Fruit fly (Drosophila melanogaster) whole organism, embryonic: Measurements from ENCODE around the gene CG11562.

Experiments
- BEAF-32 ChIP-seq: fragments of 200-800 bp; sonication (Bioruptor generic); optimal IDR thresholded peaks from 3 replicates; lab custom pipeline; 2017; ENCODE audit warnings: missing biosample characterization, missing genetic modification characterization, mild to moderate bottlenecking, moderate library complexity, missing genetic modification reagents
- Bdp1 ChIP-seq: fragments of 200-800 bp; sonication (Bioruptor generic); optimal IDR thresholded peaks from 3 replicates; lab custom pipeline; 2016; ENCODE audit warnings: missing biosample characterization, missing genetic modification characterization
- CG10209 ChIP-seq: fragments of 200-800 bp; sonication (Bioruptor generic); optimal IDR thresholded peaks from 3 replicates; lab custom pipeline; 2017; ENCODE audit warnings: missing biosample characterization, mild to moderate bottlenecking, missing genetic modification characterization, missing genetic modification reagents
- CG10274 ChIP-seq: fragments of 200-800 bp; sonication (Bioruptor generic); optimal IDR thresholded peaks from 3 replicates; lab custom pipeline; 2017; ENCODE audit warnings: missing biosample characterization, mild to moderate bottlenecking, missing genetic modification characterization
- CG12236 ChIP-seq: fragments of 200-800 bp; sonication (Bioruptor generic); optimal IDR thresholded peaks from 2 replicates; lab custom pipeline; 2016; ENCODE audit warnings: missing biosample characterization, missing genetic modification characterization
- CG12769 ChIP-seq: fragments of 200-800 bp; sonication (Bioruptor generic); optimal IDR thresholded peaks from 2 replicates; lab custom pipeline; 2019; ENCODE audit warnings: missing biosample characterization, mild to moderate bottlenecking, missing genetic modification characterization, moderate library complexity
- CG14667 ChIP-seq: fragments of 200-800 bp; sonication (Bioruptor generic); IDR thresholded peaks from 2 replicates; pipeline ENCODE4 v1.3.6; 2022; ENCODE audit warnings: missing biosample characterization, missing genetic modification characterization
- CG14710 ChIP-seq: fragments of 200-800 bp; sonication (Bioruptor generic); optimal IDR thresholded peaks from 3 replicates; lab custom pipeline; 2019; ENCODE audit warnings: missing biosample characterization, mild to moderate bottlenecking, missing genetic modification characterization, moderate library complexity
- CG15696 ChIP-seq: fragments of 200-800 bp; sonication (Bioruptor generic); optimal IDR thresholded peaks from 2 replicates; lab custom pipeline; 2019; ENCODE audit warnings: missing biosample characterization, mild to moderate bottlenecking, missing genetic modification characterization, moderate library complexity
- CG1602 ChIP-seq: fragments of 200-800 bp; sonication (Bioruptor generic); optimal IDR thresholded peaks from 3 replicates; lab custom pipeline; 2016; ENCODE audit warnings: missing biosample characterization, missing genetic modification characterization
- CG16863 ChIP-seq: fragments of 200-800 bp; sonication (Bioruptor generic); optimal IDR thresholded peaks from 3 replicates; lab custom pipeline; 2016; ENCODE audit warnings: missing biosample characterization, missing genetic modification characterization
- CG18619 ChIP-seq: fragments of 200-800 bp; sonication (Bioruptor generic); optimal IDR thresholded peaks from 3 replicates; lab custom pipeline; 2017; ENCODE audit warnings: missing biosample characterization, mild to moderate bottlenecking, missing genetic modification characterization
- CG2889 ChIP-seq: fragments of 200-800 bp; sonication (Bioruptor generic); IDR thresholded peaks from 3 replicates; pipeline ENCODE4 v1.3.6; 2022; ENCODE audit warnings: missing biosample characterization, missing genetic modification characterization
- CG32532 ChIP-seq: fragments of 200-800 bp; sonication (Bioruptor generic); IDR thresholded peaks from 2 replicates; pipeline ENCODE4 v1.3.6; 2022; ENCODE audit warnings: missing biosample characterization, missing genetic modification characterization
- CG4282 ChIP-seq: fragments of 200-800 bp; sonication (Bioruptor generic); optimal IDR thresholded peaks from 2 replicates; lab custom pipeline; 2016; ENCODE audit warnings: missing biosample characterization, missing genetic modification characterization
- CG4730 ChIP-seq: fragments of 200-800 bp; sonication (Bioruptor generic); IDR thresholded peaks from 2 replicates; pipeline ENCODE4 v1.3.6; 2022; ENCODE audit warnings: missing biosample characterization, missing genetic modification characterization
- CG5180 ChIP-seq: fragments of 200-800 bp; sonication (Bioruptor generic); optimal IDR thresholded peaks from 3 replicates; lab custom pipeline; 2017; ENCODE audit warnings: missing biosample characterization, missing genetic modification characterization, mild to moderate bottlenecking, moderate library complexity, missing genetic modification reagents
- CG6683 ChIP-seq: fragments of 200-800 bp; sonication (Bioruptor generic); optimal IDR thresholded peaks from 2 replicates; lab custom pipeline; 2017; ENCODE audit warnings: missing biosample characterization, mild to moderate bottlenecking, missing genetic modification characterization, missing genetic modification reagents
- CG8388 ChIP-seq: fragments of 200-800 bp; sonication (Bioruptor generic); optimal IDR thresholded peaks from 2 replicates; lab custom pipeline; 2019; ENCODE audit warnings: missing biosample characterization, mild to moderate bottlenecking, missing genetic modification characterization, moderate library complexity
- CkIIα-i1 ChIP-seq: fragments of 200-800 bp; sonication (Bioruptor generic); IDR thresholded peaks from 2 replicates; pipeline ENCODE4 v1.3.6; 2022; ENCODE audit warnings: missing biosample characterization, missing genetic modification characterization
- CrebB ChIP-seq: fragments of 200-800 bp; sonication (Bioruptor generic); optimal IDR thresholded peaks from 3 replicates; lab custom pipeline; 2018; ENCODE audit warnings: missing biosample characterization, mild to moderate bottlenecking, missing genetic modification characterization
- Deaf1 ChIP-seq: fragments of 200-800 bp; optimal IDR thresholded peaks from 3 replicates; lab custom pipeline; 2019; ENCODE audit warnings: missing biosample characterization, mild to moderate bottlenecking, missing genetic modification characterization, moderate library complexity
- E2f2 ChIP-seq: fragments of 200-800 bp; sonication (Bioruptor generic); IDR thresholded peaks from 2 replicates; pipeline ENCODE4 v1.3.6; 2022; ENCODE audit warnings: missing biosample characterization, missing genetic modification characterization
- ERR ChIP-seq: fragments of 200-800 bp; sonication (Bioruptor generic); optimal IDR thresholded peaks from 2 replicates; lab custom pipeline; 2016; ENCODE audit warnings: missing biosample characterization, missing genetic modification characterization
- Lpt ChIP-seq: fragments of >200 bp; optimal IDR thresholded peaks from 2 replicates; lab custom pipeline; 2018; ENCODE audit warnings: missing biosample characterization, missing genetic modification characterization
- Max ChIP-seq: fragments of 200-800 bp; sonication (Bioruptor generic); optimal IDR thresholded peaks from 2 replicates; lab custom pipeline; 2016; ENCODE audit warnings: missing biosample characterization, mild to moderate bottlenecking, missing genetic modification characterization
- NC2α ChIP-seq: fragments of 200-800 bp; sonication (Bioruptor generic); optimal IDR thresholded peaks from 2 replicates; lab custom pipeline; 2016; ENCODE audit warnings: missing biosample characterization, missing genetic modification characterization
- Scr ChIP-seq: fragments of 200-800 bp; sonication (Bioruptor generic); IDR thresholded peaks from 2 replicates; pipeline ENCODE4 v1.3.6; 2022; ENCODE audit warnings: missing biosample characterization, missing genetic modification characterization; ENCODE audit not compliant: partially characterized antibody
- Spps ChIP-seq: fragments of 200-800 bp; sonication (Bioruptor generic); optimal IDR thresholded peaks from 2 replicates; lab custom pipeline; 2018; ENCODE audit warnings: missing biosample characterization, mild to moderate bottlenecking, missing genetic modification characterization
- Sry-β ChIP-seq: fragments of 200-800 bp; sonication (Bioruptor generic); optimal IDR thresholded peaks from 2 replicates; lab custom pipeline; 2018; ENCODE audit warnings: missing biosample characterization, mild to moderate bottlenecking, missing genetic modification characterization, moderate library complexity
- ac ChIP-seq: fragments of 200-800 bp; sonication (Bioruptor generic); optimal IDR thresholded peaks from 3 replicates; lab custom pipeline; 2017; ENCODE audit warnings: missing biosample characterization, mild to moderate bottlenecking, missing genetic modification characterization
- aop ChIP-seq: fragments of 200-800 bp; sonication (Bioruptor generic); IDR thresholded peaks from 2 replicates; pipeline ENCODE4 v1.3.6; 2022; ENCODE audit warnings: missing biosample characterization, missing genetic modification characterization
- ap ChIP-seq: fragments of 200-800 bp; sonication (Bioruptor generic); IDR thresholded peaks from 2 replicates; pipeline ENCODE4 v1.3.6; 2022; ENCODE audit warnings: missing biosample characterization, missing genetic modification characterization
- bowl ChIP-seq: fragments of 200-800 bp; sonication (Bioruptor generic); IDR thresholded peaks from 2 replicates; pipeline ENCODE4 v1.3.6; 2022; ENCODE audit warnings: missing biosample characterization, missing genetic modification characterization
- chinmo ChIP-seq: fragments of 200-800 bp; sonication (Bioruptor generic); IDR thresholded peaks from 4 replicates; pipeline ENCODE4 v1.3.6; 2022; ENCODE audit warnings: missing biosample characterization, missing genetic modification characterization; ENCODE audit not compliant: partially characterized antibody
- chm ChIP-seq: fragments of 200-800 bp; sonication (Bioruptor generic); IDR thresholded peaks from 2 replicates; pipeline ENCODE4 v1.3.6; 2022; ENCODE audit warnings: missing biosample characterization, missing genetic modification characterization
- crol ChIP-seq: fragments of 200-800 bp; sonication (Bioruptor generic); IDR thresholded peaks from 2 replicates; pipeline ENCODE4 v1.3.6; 2022; ENCODE audit warnings: missing biosample characterization, missing genetic modification characterization
- cwo ChIP-seq: fragments of 200-800 bp; sonication (Bioruptor generic); optimal IDR thresholded peaks from 3 replicates; lab custom pipeline; 2017; ENCODE audit warnings: missing biosample characterization, missing genetic modification characterization, mild to moderate bottlenecking, moderate library complexity, missing genetic modification reagents
- dpn ChIP-seq, 2 experiments: fragments of 200-800 bp; sonication (Bioruptor generic); optimal IDR thresholded peaks; 3 replicates each; lab custom pipeline; 2016; ENCODE audit warnings: missing biosample characterization in 2 of 2, missing genetic modification characterization in 2 of 2
- en ChIP-seq: fragments of 200-800 bp; sonication (Bioruptor generic); optimal IDR thresholded peaks from 2 replicates; lab custom pipeline; 2016; ENCODE audit warnings: missing biosample characterization, missing genetic modification characterization
- eve ChIP-seq, 2 experiments: fragments of >200 bp; optimal IDR thresholded peaks; 2 replicates each; lab custom pipeline; 2017; ENCODE audit warnings: missing biosample characterization in 2 of 2, missing genetic modification characterization in 2 of 2
- gcm ChIP-seq: fragments of 200-800 bp; sonication (Bioruptor generic); optimal IDR thresholded peaks from 2 replicates; lab custom pipeline; 2019; ENCODE audit warnings: missing biosample characterization, mild to moderate bottlenecking, missing genetic modification characterization, moderate library complexity
- gfzf ChIP-seq: fragments of 200-800 bp; sonication (Bioruptor generic); optimal IDR thresholded peaks from 2 replicates; lab custom pipeline; 2016; ENCODE audit warnings: missing biosample characterization, mild to moderate bottlenecking, missing genetic modification characterization, moderate library complexity
- grn ChIP-seq: fragments of 200-800 bp; sonication (Bioruptor generic); optimal IDR thresholded peaks from 3 replicates; lab custom pipeline; 2017; ENCODE audit warnings: missing biosample characterization, missing genetic modification characterization
- inv ChIP-seq: fragments of 200-800 bp; sonication (Bioruptor generic); IDR thresholded peaks from 2 replicates; pipeline ENCODE4 v1.3.6; 2022; ENCODE audit warnings: missing biosample characterization, missing genetic modification characterization; ENCODE audit not compliant: partially characterized antibody
- lbe ChIP-seq: fragments of 200-800 bp; sonication (Bioruptor generic); optimal IDR thresholded peaks from 2 replicates; lab custom pipeline; 2016; ENCODE audit warnings: missing biosample characterization, mild to moderate bottlenecking, missing genetic modification characterization
- p53 ChIP-seq: fragments of 200-800 bp; sonication (Bioruptor generic); optimal IDR thresholded peaks from 2 replicates; lab custom pipeline; 2016; ENCODE audit warnings: missing biosample characterization, missing genetic modification characterization
- pfk ChIP-seq: fragments of 200-800 bp; sonication (Bioruptor generic); optimal IDR thresholded peaks from 2 replicates; lab custom pipeline; 2018; ENCODE audit warnings: missing biosample characterization, mild to moderate bottlenecking, missing genetic modification characterization, moderate library complexity
- pros ChIP-seq: fragments of 200-800 bp; sonication (Bioruptor generic); optimal IDR thresholded peaks from 3 replicates; lab custom pipeline; 2019; ENCODE audit warnings: missing biosample characterization, mild to moderate bottlenecking, missing genetic modification characterization, moderate library complexity
- rib ChIP-seq: fragments of 200-800 bp; sonication (Bioruptor generic); IDR thresholded peaks from 2 replicates; pipeline ENCODE4 v1.3.6; 2022; ENCODE audit warnings: missing biosample characterization, missing genetic modification characterization
- vfl ChIP-seq: fragments of 200-800 bp; sonication (Bioruptor generic); optimal IDR thresholded peaks from 2 replicates; lab custom pipeline; 2016; ENCODE audit warnings: missing biosample characterization, missing genetic modification characterization

The CG11562 gene

dm6 chr2L:305646-306045, 13.4 kb downstream of the CG11562 start, which contains the start of gene Plc21C (continued):
- TF ChIP-seq CG10209 (GFP tag; lab: Kevin White, UChicago) (peak; percentile 11), pros (GFP tag; lab: Kevin White, UChicago) (no peak), lbe (GFP tag; lab: Kevin White, UChicago) (no peak), chinmo (no peak), NC2α (no peak), Sry-β (GFP tag; lab: Kevin White, UChicago) (peak; percentile 49), CrebB (tag; lab: Kevin White, UChicago) (no peak), Deaf1 (tag; lab: Kevin White, UChicago) (peak; percentile 74), aop (no peak), Spps (tag; lab: Kevin White, UChicago) (peak; percentile 24), CG4282 (GFP tag; lab: Kevin White, UChicago) (no peak), gcm (GFP tag; lab: Kevin White, UChicago) (peak; percentile 25), ac (GFP tag; lab: Kevin White, UChicago) (no peak), CG14710 (peak; percentile 82), CG15696 (tag; lab: Kevin White, UChicago) (peak; percentile 43), crol (GFP tag; lab: Robert Waterston, UW) (no peak), Bdp1 (peak; percentile 10), CG32532 (GFP tag; lab: Robert Waterston, UW) (peak; percentile 56; the same call in 1 of the 2 replicates), pfk (GFP tag; lab: Kevin White, UChicago) (no peak), CG4730 (GFP tag; lab: Robert Waterston, UW) (no peak), dpn (GFP tag; optimal IDR thresholded peaks at IDR 0.05; lab: Kevin White, UChicago) (peak; percentile 51 to 57), CG16863 (GFP tag; lab: Kevin White, UChicago) (peak; percentile 18), CG18619 (GFP tag; lab: Kevin White, UChicago) (no peak), CG12769 (tag; lab: Kevin White, UChicago) (peak; percentile 52), ap (no peak), en (GFP tag; lab: Kevin White, UChicago) (no peak), chm (no peak), gfzf (GFP tag; lab: Kevin White, UChicago) (peak; percentile 93), vfl (GFP tag; lab: Kevin White, UChicago) (peak; percentile 42), inv (GFP tag; lab: Robert Waterston, UW) (no peak; the same call in 1 of the 2 replicates), CG1602 (GFP tag; lab: Kevin White, UChicago) (peak; percentile 38), CG6683 (GFP tag; lab: Kevin White, UChicago) (no peak), Max (GFP tag; lab: Kevin White, UChicago) (peak; percentile 65), p53 (GFP tag; lab: Kevin White, UChicago) (no peak), Scr (GFP tag; lab: Robert Waterston, UW) (peak; percentile 42; the same call in 1 of the 2 replicates), CG10274 (GFP tag; lab: Kevin White, UChicago) (no peak), CG8388 (GFP tag; lab: Kevin White, UChicago) (no peak), ERR (GFP tag; lab: Kevin White, UChicago) (peak; percentile 29), E2f2 (peak; percentile 100), CG14667 (GFP tag; lab: Robert Waterston, UW) (no peak), bowl (GFP tag; lab: Robert Waterston, UW) (no peak), rib (GFP tag; lab: Robert Waterston, UW) (no peak), eve (GFP tag; optimal IDR thresholded peaks at IDR 0.05; lab: Kevin White, UChicago) (no peak), cwo (peak; percentile 23), CkIIα-i1 (GFP tag; lab: Robert Waterston, UW) (no peak), BEAF-32 (GFP tag; lab: Kevin White, UChicago) (peak; percentile 64), grn (GFP tag; lab: Kevin White, UChicago) (peak; percentile 48), CG12236 (GFP tag; lab: Kevin White, UChicago) (no peak), CG2889 (GFP tag; lab: Robert Waterston, UW) (no peak), Lpt (GFP tag; lab: Kevin White, UChicago) (no peak), CG5180 (GFP tag; lab: Kevin White, UChicago) (no peak)
